Worm (Caenorhabditis elegans) whole organism, midembryonic: ENCODE data around the gene egl-43.

ENCODE experiments used
- T22C8.4 ChIP-seq: fragments of 200-800 bp; sonication (Bioruptor generic); IDR thresholded peaks from 2 replicates; pipeline ENCODE4 v1.3.6; 2022; ENCODE audit warnings: missing genetic modification characterization, missing compliant biosample characterization
- flt-1 ChIP-seq: fragments of 200-800 bp; sonication (Bioruptor generic); IDR thresholded peaks from 2 replicates; pipeline ENCODE4 v1.3.6; 2022; ENCODE audit warnings: missing genetic modification characterization, missing compliant biosample characterization

ce11 chrII:9931012-9931411 lies 24.0 kb upstream of the egl-43 start:
- TF ChIP-seq T22C8.4 (GFP tag; lab: Robert Waterston, UW) (no peak), flt-1 (GFP tag; lab: Robert Waterston, UW) (peak; percentile 5; the same call in 1 of the 2 replicates)
